Worm (Caenorhabditis elegans) whole organism, young adult: Measurements from ENCODE around the gene Y22D7AL.15.

ENCODE experiments used
- F52B5.7 ChIP-seq: sonication (generic microtip); optimal IDR thresholded peaks from 2 replicates; lab custom pipeline; 2016; ENCODE audit warnings: mild to moderate bottlenecking, missing genetic modification characterization, missing compliant biosample characterization
- F55B11.4 ChIP-seq: sonication (generic microtip); optimal IDR thresholded peaks from 2 replicates; lab custom pipeline; 2016; ENCODE audit warnings: missing compliant biosample characterization, missing genetic modification characterization, borderline replicate concordance; ENCODE audit not compliant: insufficient read depth
- attf-6 ChIP-seq: fragments of 200-800 bp; sonication (Bioruptor generic); IDR thresholded peaks from 2 replicates; pipeline ENCODE4 v1.3.6; 2022; ENCODE audit warnings: missing genetic modification reagents, missing genetic modification characterization, missing compliant biosample characterization
- lin-54 ChIP-seq: fragments of 200-800 bp; sonication (Bioruptor generic); optimal IDR thresholded peaks from 2 replicates; lab custom pipeline; 2018; ENCODE audit warnings: mild to moderate bottlenecking, missing genetic modification characterization, missing compliant biosample characterization
- rpc-1 ChIP-seq, 2 experiments: fragments of 150-350 bp in 1 of 2; sonication (generic microtip) in 1 of 2; optimal IDR thresholded peaks; 2 replicates each; lab custom pipeline; 2014 to 2018; ENCODE audit warnings: missing biosample characterization in 1 of 2, missing genetic modification characterization in 1 of 2, missing genetic modification reagents in 1 of 2, missing genotype in 1 of 2
- snpc-4 ChIP-seq, 5 experiments: fragments of 150-350 bp in 1 of 5; sonication (generic microtip) in 4 of 5; optimal IDR thresholded peaks; 2 replicates each; lab custom pipeline; 2014 to 2018; ENCODE audit warnings: missing genetic modification characterization in 5 of 5, missing biosample characterization in 3 of 5, antibody characterized with exemption in 2 of 5, mild to moderate bottlenecking in 2 of 5, missing compliant biosample characterization in 2 of 5, missing genotype in 2 of 5, moderate library complexity in 2 of 5, missing genetic modification reagents in 1 of 5
- unc-62 ChIP-seq: fragments of 150-350 bp; optimal IDR thresholded peaks from 2 replicates; lab custom pipeline; 2014; ENCODE audit warnings: missing biosample characterization, missing genetic modification reagents, missing genetic modification characterization
- ztf-3 ChIP-seq: fragments of 200-800 bp; sonication (Bioruptor generic); optimal IDR thresholded peaks from 2 replicates; lab custom pipeline; 2018; ENCODE audit warnings: mild to moderate bottlenecking, missing genetic modification characterization, missing compliant biosample characterization

ce11 chrIII:1682262-1682661 lies 22.6 kb upstream of the Y22D7AL.15 start:
- no peak for TF ChIP-seq snpc-4 (GFP tag; optimal IDR thresholded peaks at IDR 0.05; lab: Kevin White, UChicago)
- TF ChIP-seq snpc-4 (tag; optimal IDR thresholded peaks at IDR 0.05; lab: Kevin White, UChicago), result no peak
- no peak for TF ChIP-seq ztf-3 (GFP tag; lab: Kevin White, UChicago)
- TF ChIP-seq F52B5.7 (tag; lab: Kevin White, UChicago), result no peak
- TF ChIP-seq attf-6 (GFP tag; lab: Robert Waterston, UW), result no peak
- TF ChIP-seq lin-54 (GFP tag; lab: Kevin White, UChicago), result no peak
- no peak for TF ChIP-seq rpc-1 (optimal IDR thresholded peaks at IDR 0.05; lab: Kevin White, UChicago)
- no peak for TF ChIP-seq rpc-1 (tag; optimal IDR thresholded peaks at IDR 0.05; lab: Kevin White, UChicago)
- TF ChIP-seq unc-62, result no peak
- TF ChIP-seq F55B11.4 (tag; lab: Kevin White, UChicago), result no peak
